Fruit fly (Drosophila melanogaster) Kc167 (cell line): Measurements from ENCODE around the gene CG4911.

ENCODE experiments used
- insv ChIP-seq: fragments of >200 bp; optimal IDR thresholded peaks from 3 replicates; lab custom pipeline; 2018; ENCODE audit warnings: missing external identifiers
- psq ChIP-seq: fragments of >200 bp; optimal IDR thresholded peaks from 2 replicates; lab custom pipeline; 2017; ENCODE audit warnings: missing external identifiers

- no peak for TF ChIP-seq psq (lab: Kevin White, UChicago)
- no peak for TF ChIP-seq insv (lab: Kevin White, UChicago)
These were observed 20.0 kb upstream of the CG4911 start, which contains the start of gene CG32032 for dm6 chr3L:9092356-9093103.
